Worm (Caenorhabditis elegans): Measurements from ENCODE around the gene trf-1.

ce11 chrIII:13465918-13466592, 35.8 kb downstream of the trf-1 start, which contains the start of gene cdk-5:
- TF ChIP-seq atf-7 (tag; optimal IDR thresholded peaks at IDR 0.05) (peak; percentile 16), ets-4 (GFP tag; optimal IDR thresholded peaks at IDR 0.05) (no peak), sea-2 (GFP tag; IDR thresholded peaks at IDR 0.05) (no peak), hsf-1 (GFP tag; IDR thresholded peaks at IDR 0.05) (peak; percentile 76), nfya-1 (tag; optimal IDR thresholded peaks at IDR 0.05; ENCODE audit: borderline replicate concordance, insufficient read depth) (no peak), aptf-3 (GFP tag; IDR thresholded peaks at IDR 0.05) (no peak), nhr-80 (tag; optimal IDR thresholded peaks at IDR 0.05) (no peak)
